Fruit fly (Drosophila melanogaster) whole organism, wandering third instar larva: ENCODE results near the gene Pvf3.

ENCODE experiments used
- Sp1 ChIP-seq: fragments of 200-800 bp; sonication (Bioruptor generic); optimal IDR thresholded peaks from 3 replicates; lab custom pipeline; 2019; ENCODE audit warnings: missing biosample characterization, mild to moderate bottlenecking, missing genetic modification characterization, moderate library complexity
- dmrt93B ChIP-seq: fragments of 200-800 bp; sonication (Bioruptor generic); optimal IDR thresholded peaks from 2 replicates; lab custom pipeline; 2018; ENCODE audit warnings: missing biosample characterization, mild to moderate bottlenecking, missing genetic modification characterization

DNA sequence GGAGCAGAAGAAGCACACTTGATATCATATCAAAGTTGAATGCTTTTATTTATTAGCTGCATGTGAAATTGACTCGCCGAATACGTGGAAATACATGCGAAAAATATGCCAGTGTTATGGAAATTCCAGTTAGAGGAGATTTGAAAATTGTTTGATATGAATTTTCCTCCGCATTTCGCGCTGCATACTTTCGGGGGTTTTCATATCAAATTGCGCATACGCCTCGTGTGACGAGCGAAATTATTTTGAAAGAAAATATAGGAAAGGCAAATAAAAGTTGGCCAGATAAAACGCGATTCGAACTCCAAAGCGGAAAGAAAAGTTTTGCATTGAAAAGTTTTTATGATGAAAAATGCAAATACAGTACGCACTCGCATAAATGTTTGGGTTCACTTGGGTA, 47.2 kb downstream of the Pvf3 start:
- no peak for TF ChIP-seq dmrt93B
- TF ChIP-seq Sp1 (GFP tag; lab: Kevin White, UChicago), result no peak
